Worm (Caenorhabditis elegans) whole organism, dauer: Measurements from ENCODE around the gene hat-1.

Source experiments
- unc-62 ChIP-seq: sonication (generic microtip); optimal IDR thresholded peaks from 2 replicates; lab custom pipeline; 2017; ENCODE audit warnings: missing biosample characterization, missing genetic modification reagents, missing genetic modification characterization

The hat-1 gene

ce11 chrIII:10395990-10396389, 11.1 kb downstream of the hat-1 start, which contains the start of gene M03C11.1:
TSS of gene M03C11.1 (minus strand) at chrIII:10396090.
- TF ChIP-seq unc-62 (GFP tag; lab: Kevin White, UChicago): no peak

- no peak for TF ChIP-seq unc-62 (GFP tag; lab: Kevin White, UChicago)
Observed at ce11 chrIII:10391628-10392027, 15.4 kb downstream of the hat-1 start, which contains the start of gene M03C11.9. TSS of gene M03C11.9 (minus strand) at chrIII:10391728.

DNA sequence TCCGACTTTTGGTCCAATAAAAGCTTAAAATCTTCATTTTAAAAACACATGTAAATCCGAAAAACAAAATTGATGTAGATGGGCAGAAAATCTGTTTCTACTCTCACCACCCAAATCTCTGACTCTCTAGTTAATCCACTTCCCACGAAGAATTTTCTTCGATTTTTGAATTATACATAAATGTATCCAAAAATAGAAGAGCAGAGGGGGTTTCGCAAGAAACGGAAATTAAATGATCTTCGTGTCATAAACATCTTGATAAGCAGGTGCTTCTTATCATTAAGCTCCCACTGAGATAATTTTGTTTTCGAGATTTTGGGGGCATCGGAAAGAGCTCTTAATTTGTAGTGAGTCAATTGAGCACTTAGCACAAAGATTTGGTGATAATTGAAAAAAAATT, 17.4 kb downstream of the hat-1 start:
- no peak for TF ChIP-seq unc-62 (GFP tag; lab: Kevin White, UChicago)

ce11 chrIII:10386476-10386875, 20.6 kb downstream of the hat-1 start, which contains the start of gene C38H2.3:
TSS of gene C38H2.3 (minus strand) at chrIII:10386576.
- no peak for TF ChIP-seq unc-62 (GFP tag; lab: Kevin White, UChicago)

- no peak for TF ChIP-seq unc-62 (GFP tag; lab: Kevin White, UChicago)
Observed at ce11 chrIII:10383804-10384203, 23.2 kb downstream of the hat-1 start.

DNA sequence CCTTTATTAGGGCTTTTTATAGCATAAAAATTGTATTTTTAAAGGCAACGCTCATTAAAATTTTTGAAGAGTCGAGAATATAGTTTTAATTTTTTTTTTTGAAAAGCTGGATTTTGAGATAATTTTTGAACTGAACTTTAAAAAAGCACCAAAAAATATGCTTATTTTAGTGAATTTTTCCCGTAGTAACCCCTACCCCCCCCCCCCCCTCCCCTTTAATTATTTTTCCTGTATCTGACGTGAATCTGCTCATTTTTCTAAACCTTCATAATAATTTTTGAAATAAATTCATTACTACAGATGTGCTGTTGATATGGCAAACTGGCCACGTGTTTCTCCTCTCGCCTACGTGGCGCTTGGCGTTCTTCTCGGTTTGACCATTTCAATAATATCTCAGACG, 25.6 kb downstream of the hat-1 start, which contains the start of gene C38H2.2:
Gene C38H2.2, plus strand, starts transcription at position 301 of the 400 bp plus-strand sequence.
- no peak for TF ChIP-seq unc-62 (GFP tag; lab: Kevin White, UChicago)

ce11 chrIII:10380640-10381039, 26.4 kb downstream of the hat-1 start:
- no peak for TF ChIP-seq unc-62 (GFP tag; lab: Kevin White, UChicago)

DNA sequence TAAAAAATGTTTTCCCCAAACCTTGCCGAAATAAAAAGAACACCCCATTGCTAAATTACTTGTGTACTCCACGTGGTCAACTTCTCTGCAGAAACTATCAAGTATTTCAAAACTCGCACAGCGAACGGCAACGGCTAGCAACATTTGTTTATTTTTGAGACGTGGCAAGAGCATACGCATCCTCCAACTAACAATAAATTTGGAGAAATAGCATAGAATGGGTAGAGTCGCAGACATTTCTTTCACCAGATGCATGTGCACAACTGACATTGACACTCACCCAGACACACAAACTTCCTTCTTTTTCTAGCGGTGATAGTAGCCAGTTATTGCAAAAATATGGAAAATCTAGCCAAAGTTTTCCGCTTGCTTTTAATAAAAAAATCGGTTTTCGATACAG, 27.4 kb downstream of the hat-1 start:
- TF ChIP-seq unc-62 (GFP tag; lab: Kevin White, UChicago): no peak

- TF ChIP-seq unc-62 (GFP tag; lab: Kevin White, UChicago): no peak
Observed at ce11 chrIII:10378899-10379298, 28.1 kb downstream of the hat-1 start.

DNA sequence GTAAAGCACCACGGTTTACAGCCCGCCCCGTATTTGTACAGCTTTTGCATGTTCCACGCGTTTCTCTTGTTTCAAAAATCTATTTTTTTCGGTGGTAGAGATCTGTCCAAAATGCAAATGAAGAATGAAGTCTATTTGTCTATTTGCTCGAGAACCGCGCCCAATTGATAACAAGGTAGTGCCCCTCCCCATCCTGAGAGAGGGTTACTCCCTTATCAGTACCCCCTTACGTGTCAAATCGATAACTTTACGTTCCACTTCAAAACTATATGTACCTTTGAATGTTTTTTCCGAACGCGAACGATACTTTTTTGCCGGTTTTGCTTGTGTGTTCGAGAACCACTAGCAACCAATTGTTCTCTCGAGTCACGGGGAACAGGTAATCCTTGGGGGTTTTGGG, 31.0 kb downstream of the hat-1 start:
- no peak for TF ChIP-seq unc-62 (GFP tag; lab: Kevin White, UChicago)

ce11 chrIII:10373845-10374244, 33.2 kb downstream of the hat-1 start:
- no peak for TF ChIP-seq unc-62 (GFP tag; lab: Kevin White, UChicago)

DNA sequence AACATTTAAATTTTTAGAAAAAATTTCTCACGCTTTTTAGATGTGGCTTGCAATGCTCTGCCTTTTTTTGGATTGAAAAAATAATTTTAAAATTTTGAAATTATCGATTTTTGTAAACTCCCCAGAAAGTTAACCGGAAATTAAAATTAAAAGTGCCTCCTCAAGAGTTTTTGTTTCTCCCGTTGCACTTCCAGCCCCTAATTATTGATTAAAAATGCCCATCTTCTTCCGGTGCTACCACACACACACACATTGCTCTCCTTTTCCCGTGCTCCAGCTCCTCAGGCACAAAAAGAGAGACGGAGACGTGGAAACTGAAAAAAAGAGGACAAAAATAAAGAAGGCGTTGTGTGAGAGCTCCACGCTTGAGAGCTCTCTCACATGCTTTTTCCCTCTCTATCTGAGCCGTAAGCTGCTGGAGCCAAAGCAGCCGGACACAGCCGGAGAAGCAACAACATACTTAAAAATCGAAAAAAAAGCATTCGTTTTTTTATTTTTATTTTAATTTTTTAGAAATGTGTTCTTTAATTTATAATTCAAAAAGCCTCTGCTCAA, 39.6 kb downstream of the hat-1 start:
- no peak for TF ChIP-seq unc-62 (GFP tag; lab: Kevin White, UChicago)

ce11 chrIII:10364656-10365055, 42.4 kb downstream of the hat-1 start, which contains the start of gene tbc-8:
TSS of gene tbc-8 (plus strand) at chrIII:10364956.
- no peak for TF ChIP-seq unc-62 (GFP tag; lab: Kevin White, UChicago)

- no peak for TF ChIP-seq unc-62 (GFP tag; lab: Kevin White, UChicago)
Observed at ce11 chrIII:10362920-10363319, 44.1 kb downstream of the hat-1 start.

DNA sequence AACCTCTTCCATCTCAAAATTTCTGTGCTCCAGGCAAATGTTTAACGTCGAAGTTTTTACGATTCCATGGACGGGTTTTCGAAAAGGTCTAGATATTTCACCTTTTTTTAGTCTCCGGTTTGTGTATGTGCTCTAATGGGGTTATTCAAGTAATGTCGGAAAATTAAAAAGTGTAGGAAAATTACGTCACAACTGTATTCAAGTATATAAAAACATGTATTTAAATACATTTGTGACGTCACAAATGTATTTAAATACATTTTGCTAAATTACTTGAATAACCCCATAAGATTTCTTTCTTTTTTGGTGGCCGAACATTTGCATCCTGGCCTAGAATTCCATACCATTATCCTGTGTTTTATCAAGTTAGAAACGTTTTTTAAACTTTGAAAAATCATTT, 45.6 kb downstream of the hat-1 start:
- TF ChIP-seq unc-62 (GFP tag; lab: Kevin White, UChicago): no peak

ce11 chrIII:10359916-10360315, 47.1 kb downstream of the hat-1 start:
- TF ChIP-seq unc-62 (GFP tag; lab: Kevin White, UChicago): no peak

- TF ChIP-seq unc-62 (GFP tag; lab: Kevin White, UChicago): no peak
Observed at ce11 chrIII:10358751-10359150, 48.3 kb downstream of the hat-1 start.
